Fruit fly (Drosophila melanogaster): Measurements from ENCODE around the gene Wdr37.

The Wdr37 gene

dm6 chr3R:18396801-18397604, 5.5 kb downstream of the Wdr37 start, which contains the start of gene Vti1b (continued):
- TF ChIP-seq CG6765 (GFP tag; optimal IDR thresholded peaks at IDR 0.05), result peak; percentile 83
- TF ChIP-seq usp (GFP tag; optimal IDR thresholded peaks at IDR 0.05), result no peak
- TF ChIP-seq CG1602 (GFP tag; optimal IDR thresholded peaks at IDR 0.05), result peak; percentile 89
- peak; percentile 97 for TF ChIP-seq lilli (GFP tag; optimal IDR thresholded peaks at IDR 0.05)
- peak; percentile 90 for TF ChIP-seq CG13624 (GFP tag; optimal IDR thresholded peaks at IDR 0.05)
- no peak for TF ChIP-seq CG1832 (GFP tag; optimal IDR thresholded peaks at IDR 0.05)
- peak; percentile 88 for TF ChIP-seq CG3847 (GFP tag; IDR thresholded peaks at IDR 0.05)
- TF ChIP-seq ac (GFP tag; optimal IDR thresholded peaks at IDR 0.05), result peak; percentile 74
- TF ChIP-seq CG2120 (GFP tag; optimal IDR thresholded peaks at IDR 0.05), result peak; percentile 97
- TF ChIP-seq dimm (GFP tag; IDR thresholded peaks at IDR 0.05), result peak; percentile 81
- TF ChIP-seq ato (GFP tag; IDR thresholded peaks at IDR 0.05; ENCODE audit: partially characterized antibody), result no peak
- TF ChIP-seq CG34422 (GFP tag; IDR thresholded peaks at IDR 0.05), result peak; percentile 89
- peak; percentile 89 for TF ChIP-seq crc (GFP tag; optimal IDR thresholded peaks at IDR 0.05)
- TF ChIP-seq ken (GFP tag; IDR thresholded peaks at IDR 0.05), result peak; percentile 94
- TF ChIP-seq Lhr (GFP tag; optimal IDR thresholded peaks at IDR 0.05), result peak; percentile 73
- peak; percentile 93 for TF ChIP-seq klu (GFP tag; IDR thresholded peaks at IDR 0.05)
- no peak for TF ChIP-seq amos (GFP tag; IDR thresholded peaks at IDR 0.05; ENCODE audit: partially characterized antibody)
- peak; percentile 96 for TF ChIP-seq ind (GFP tag; optimal IDR thresholded peaks at IDR 0.05)
- TF ChIP-seq CG12299 (tag; optimal IDR thresholded peaks at IDR 0.05), result peak; percentile 79
- TF ChIP-seq CG10147 (GFP tag; optimal IDR thresholded peaks at IDR 0.05), result peak; percentile 90
- peak; percentile 82 for TF ChIP-seq Gsc (GFP tag; IDR thresholded peaks at IDR 0.05)
- TF ChIP-seq Meics (GFP tag; optimal IDR thresholded peaks at IDR 0.05), result peak; percentile 92
- peak; percentile 95 for TF ChIP-seq otp (GFP tag; IDR thresholded peaks at IDR 0.05)
- peak; percentile 47 for TF ChIP-seq CG34224 (GFP tag; IDR thresholded peaks at IDR 0.05; ENCODE audit: partially characterized antibody)
- TF ChIP-seq CG1792 (GFP tag; optimal IDR thresholded peaks at IDR 0.05), result peak; percentile 88
- TF ChIP-seq CG8281 (tag; optimal IDR thresholded peaks at IDR 0.05), result peak; percentile 74
- no peak for TF ChIP-seq hb (GFP tag; IDR thresholded peaks at IDR 0.05; ENCODE audit: partially characterized antibody)
- peak; percentile 87 for TF ChIP-seq CG9817 (tag; optimal IDR thresholded peaks at IDR 0.05)
- TF ChIP-seq Atf-2 (GFP tag; optimal IDR thresholded peaks at IDR 0.05), result peak; percentile 95
- TF ChIP-seq bowl (GFP tag; IDR thresholded peaks at IDR 0.05), result peak; percentile 81
- TF ChIP-seq esg (GFP tag; conservative IDR thresholded peaks at IDR 0.05), result peak; percentile 92
- 0 out of 4 replicates have a peak, but pooled peaks have one; percentile 29 for TF ChIP-seq Dll (GFP tag; IDR thresholded peaks at IDR 0.05; ENCODE audit: partially characterized antibody)
- TF ChIP-seq cg (GFP tag; optimal IDR thresholded peaks at IDR 0.05), result peak; percentile 90
- TF ChIP-seq ssp (GFP tag; IDR thresholded peaks at IDR 0.05), result peak; percentile 87
- TF ChIP-seq gsb (GFP tag; IDR thresholded peaks at IDR 0.05), result peak; percentile 74
- peak; percentile 79 for TF ChIP-seq dati (GFP tag; IDR thresholded peaks at IDR 0.05)
- TF ChIP-seq luna (GFP tag; optimal IDR thresholded peaks at IDR 0.05), result peak; percentile 81
- TF ChIP-seq Nf-YA (GFP tag; IDR thresholded peaks at IDR 0.05), result peak; percentile 90
- peak; percentile 96 for TF ChIP-seq Xrp1 (GFP tag; IDR thresholded peaks at IDR 0.05)
- TF ChIP-seq BEAF-32 (GFP tag; optimal IDR thresholded peaks at IDR 0.05), result peak; percentile 26
- peak; percentile 90 for TF ChIP-seq Mes4 (GFP tag; optimal IDR thresholded peaks at IDR 0.05)
- TF ChIP-seq lbe (GFP tag; optimal IDR thresholded peaks at IDR 0.05), result peak; percentile 93
- TF ChIP-seq Kr (GFP tag; optimal IDR thresholded peaks at IDR 0.05), result peak; percentile 54
- peak; percentile 93 for TF ChIP-seq HLH3B (GFP tag; IDR thresholded peaks at IDR 0.05)
- peak; percentile 92 for TF ChIP-seq CG12155 (GFP tag; optimal IDR thresholded peaks at IDR 0.05)
- peak; percentile 90 for TF ChIP-seq CG12942 (GFP tag; optimal IDR thresholded peaks at IDR 0.05)
- TF ChIP-seq Optix (GFP tag; IDR thresholded peaks at IDR 0.05), result peak; percentile 92
- peak; percentile 85 for TF ChIP-seq Mrtf (GFP tag; IDR thresholded peaks at IDR 0.05)
- TF ChIP-seq seq (GFP tag; IDR thresholded peaks at IDR 0.05), result peak; percentile 89
- peak; percentile 63 for TF ChIP-seq CG3995 (GFP tag; optimal IDR thresholded peaks at IDR 0.05)
